Fruit fly (Drosophila melanogaster): ENCODE results near the gene CG5151.

CG5151 gene

DNA sequence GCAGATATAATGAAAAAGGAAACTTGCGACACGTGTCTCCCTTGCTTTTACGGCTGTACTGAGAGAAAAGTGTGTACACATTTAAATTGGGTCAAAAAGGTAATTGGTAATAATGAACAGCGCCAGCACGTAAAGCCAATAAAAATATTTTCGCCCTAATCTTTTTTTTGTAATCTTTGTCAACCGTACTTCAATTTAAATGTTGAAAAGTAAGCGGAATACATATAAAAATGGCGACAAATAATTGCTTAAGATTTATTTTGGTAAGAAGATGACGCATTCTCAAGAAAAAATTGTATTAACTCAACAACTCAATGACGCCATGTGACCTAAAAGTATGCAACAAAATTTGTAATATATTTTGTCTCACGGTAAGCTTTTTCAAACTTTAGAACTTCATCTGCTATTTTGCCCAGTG lies 16.7 kb downstream of the CG5151 start:
- no peak for TF ChIP-seq insv (optimal IDR thresholded peaks at IDR 0.05)
- no peak for TF ChIP-seq Myc (optimal IDR thresholded peaks at IDR 0.05)
- TF ChIP-seq Sin3A (optimal IDR thresholded peaks at IDR 0.05) = no peak
- TF ChIP-seq h (optimal IDR thresholded peaks at IDR 0.05) = no peak
- no peak for TF ChIP-seq psq (optimal IDR thresholded peaks at IDR 0.05)
- no peak for TF ChIP-seq ttk (optimal IDR thresholded peaks at IDR 0.05)

DNA sequence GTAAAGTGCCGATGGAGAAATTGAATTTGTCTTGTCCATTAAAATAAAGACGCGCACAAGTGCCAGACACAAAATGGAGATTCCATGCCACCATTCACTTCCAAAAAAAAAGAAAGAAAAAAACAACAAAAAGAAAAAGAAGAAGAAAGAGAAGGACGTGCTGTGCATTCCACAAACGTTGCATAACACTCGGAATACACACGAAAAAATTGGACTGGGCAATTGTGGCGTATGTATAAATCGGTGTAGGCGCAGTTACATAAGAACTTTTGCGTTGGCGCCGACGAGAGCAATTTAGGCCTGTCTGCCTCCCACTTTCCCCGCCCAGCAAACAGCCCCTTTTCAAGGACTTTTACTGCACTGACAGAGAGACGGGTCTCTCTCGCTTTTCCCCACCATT lies 17.2 kb downstream of the CG5151 start:
- TF ChIP-seq Sin3A (optimal IDR thresholded peaks at IDR 0.05) = no peak
- TF ChIP-seq h (optimal IDR thresholded peaks at IDR 0.05) = no peak
- TF ChIP-seq insv (optimal IDR thresholded peaks at IDR 0.05) = no peak
- no peak for TF ChIP-seq ttk (optimal IDR thresholded peaks at IDR 0.05)
- no peak for TF ChIP-seq Myc (optimal IDR thresholded peaks at IDR 0.05)
- no peak for TF ChIP-seq psq (optimal IDR thresholded peaks at IDR 0.05)

DNA sequence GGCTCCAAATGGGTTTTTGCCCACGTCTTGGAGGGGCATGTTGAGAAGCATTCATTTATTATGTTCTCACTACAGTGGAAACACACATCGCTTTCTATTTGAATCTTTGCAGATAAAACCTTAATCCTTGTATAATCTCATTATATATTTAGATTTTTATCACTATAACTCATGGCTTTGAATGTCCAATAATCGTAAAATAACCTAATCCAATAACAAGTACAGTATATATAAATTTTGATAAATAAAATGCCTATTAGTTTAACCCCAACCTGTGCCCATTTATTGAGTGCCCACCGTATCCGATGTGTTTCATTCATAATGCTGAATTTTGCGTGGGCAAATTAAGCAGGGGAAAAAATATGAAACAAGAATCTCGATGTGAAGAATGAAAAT lies 18.0 kb downstream of the CG5151 start:
- TF ChIP-seq psq (optimal IDR thresholded peaks at IDR 0.05) = no peak
- no peak for TF ChIP-seq ttk (optimal IDR thresholded peaks at IDR 0.05)
- TF ChIP-seq Sin3A (optimal IDR thresholded peaks at IDR 0.05) = no peak
- no peak for TF ChIP-seq h (optimal IDR thresholded peaks at IDR 0.05)

DNA sequence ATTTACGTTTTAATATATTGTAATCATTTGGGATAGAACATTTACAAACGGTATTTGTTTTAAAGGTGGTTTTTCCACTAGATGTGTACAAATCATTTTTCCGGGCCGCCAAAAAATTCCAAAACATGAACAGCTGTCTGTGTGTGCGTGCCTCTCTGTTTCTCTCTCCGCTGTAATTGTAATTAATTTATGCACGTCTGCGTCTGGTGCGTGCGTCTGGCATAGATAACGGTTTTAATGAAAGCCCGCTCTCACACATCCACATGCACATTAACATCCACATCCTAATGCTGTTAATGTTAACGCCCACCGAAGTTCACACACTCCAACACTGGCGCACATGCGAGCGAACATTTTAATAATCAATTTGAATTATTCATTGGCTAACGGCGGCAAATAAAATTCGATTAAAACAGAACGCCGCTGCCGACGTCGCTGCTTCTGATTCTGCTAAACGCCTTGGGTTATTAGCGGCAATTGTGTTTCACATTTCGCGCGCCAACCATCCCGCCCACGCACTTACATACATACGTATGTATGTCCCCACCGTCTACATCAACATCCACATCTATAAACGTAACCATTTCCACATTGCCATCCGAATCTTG lies 18.5 kb downstream of the CG5151 start:
- TF ChIP-seq ttk (optimal IDR thresholded peaks at IDR 0.05) = no peak
- no peak for TF ChIP-seq psq (optimal IDR thresholded peaks at IDR 0.05)
- TF ChIP-seq Sin3A (optimal IDR thresholded peaks at IDR 0.05) = no peak
- TF ChIP-seq h (optimal IDR thresholded peaks at IDR 0.05) = no peak
- TF ChIP-seq insv (optimal IDR thresholded peaks at IDR 0.05) = no peak
- TF ChIP-seq Myc (optimal IDR thresholded peaks at IDR 0.05) = no peak

DNA sequence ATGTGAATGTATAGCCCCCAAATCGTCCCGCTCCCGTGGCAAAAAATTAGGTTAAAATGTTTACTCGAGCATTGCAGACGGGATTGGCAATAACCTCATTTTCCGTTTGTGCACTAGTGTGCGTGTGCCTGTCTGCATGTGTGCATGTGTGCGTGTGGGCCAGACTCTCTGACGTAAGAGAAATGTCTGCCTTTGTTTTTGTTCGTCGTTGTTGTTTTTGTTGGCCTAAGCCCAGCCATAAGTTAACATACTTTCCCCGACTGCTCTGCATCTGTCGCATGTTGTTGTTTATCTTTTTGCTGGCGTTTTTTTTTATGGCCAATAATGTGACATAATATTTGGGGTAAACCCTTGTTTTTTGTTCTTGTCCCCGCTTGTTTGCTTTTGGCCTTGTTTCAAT lies 19.2 kb downstream of the CG5151 start:
- no peak for TF ChIP-seq psq (optimal IDR thresholded peaks at IDR 0.05)
- TF ChIP-seq Sin3A (optimal IDR thresholded peaks at IDR 0.05) = no peak
- no peak for TF ChIP-seq Myc (optimal IDR thresholded peaks at IDR 0.05)
- no peak for TF ChIP-seq insv (optimal IDR thresholded peaks at IDR 0.05)
- no peak for TF ChIP-seq ttk (optimal IDR thresholded peaks at IDR 0.05)
- no peak for TF ChIP-seq h (optimal IDR thresholded peaks at IDR 0.05)

DNA sequence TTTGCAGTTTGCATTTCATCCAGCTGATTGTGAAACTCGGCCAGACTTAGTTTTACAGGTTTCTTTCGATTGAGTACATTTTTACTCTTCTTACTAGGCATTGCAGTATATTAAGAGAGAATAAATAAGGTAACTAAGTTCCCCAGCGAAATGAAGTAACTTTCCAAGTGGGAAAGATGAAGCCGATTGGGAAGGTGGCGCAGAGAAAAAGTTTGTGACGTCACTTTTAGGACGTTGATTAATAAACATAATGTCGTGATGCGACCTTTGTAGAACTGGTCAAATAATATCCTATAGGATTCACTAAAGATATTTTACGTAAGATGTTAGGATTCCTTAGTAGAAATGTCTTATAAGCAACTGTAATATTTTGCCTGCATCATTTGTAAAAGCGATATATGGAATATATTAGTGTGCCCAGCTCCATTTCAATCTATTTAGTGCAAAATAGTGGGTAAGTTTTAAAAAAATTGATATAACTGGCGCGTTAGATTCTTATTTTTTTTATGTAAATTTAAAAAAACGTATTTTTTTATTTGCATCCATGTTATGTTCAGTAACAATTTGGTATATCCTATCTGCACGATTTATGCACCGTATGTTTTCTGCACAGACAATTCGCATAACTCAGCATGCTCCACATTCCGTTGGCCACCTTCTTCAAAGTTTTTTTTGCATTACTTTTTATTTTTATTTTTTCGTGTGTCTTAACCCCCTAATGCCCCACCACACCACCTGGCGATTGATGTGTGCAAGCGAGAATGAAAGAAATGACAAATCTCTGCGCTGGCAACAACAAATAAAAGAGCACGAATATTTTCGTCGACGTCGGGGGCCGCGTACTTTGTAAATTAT lies 20.6 kb downstream of the CG5151 start, which contains the start of gene CG32152:
Gene CG32152 (minus strand): TSS at position 352 of the 855 bp plus-strand sequence.
- TF ChIP-seq Myc (optimal IDR thresholded peaks at IDR 0.05) (no peak), h (optimal IDR thresholded peaks at IDR 0.05) (no peak), ttk (optimal IDR thresholded peaks at IDR 0.05) (no peak), Sin3A (optimal IDR thresholded peaks at IDR 0.05) (no peak), psq (optimal IDR thresholded peaks at IDR 0.05) (no peak), insv (optimal IDR thresholded peaks at IDR 0.05) (no peak)

DNA sequence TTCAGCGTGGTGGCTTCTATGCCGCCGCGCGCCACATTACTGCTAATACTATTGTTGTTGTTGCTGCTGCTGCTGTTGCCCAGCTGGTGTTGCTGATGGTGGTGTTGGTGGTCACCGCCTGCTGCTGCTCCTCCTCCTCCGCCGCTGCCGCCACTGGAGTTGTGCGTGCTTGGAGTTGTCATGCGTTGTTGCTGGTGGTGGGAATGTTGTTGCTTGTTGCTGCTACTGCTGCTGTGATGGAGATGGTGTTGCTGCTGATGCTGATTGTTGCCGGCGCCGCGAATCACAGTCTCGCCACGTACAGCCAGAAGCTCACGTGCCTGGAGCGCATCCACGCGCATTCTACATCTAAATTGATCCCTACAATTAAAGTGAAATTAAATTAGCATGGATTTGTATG lies 22.9 kb downstream of the CG5151 start:
- TF ChIP-seq ttk (optimal IDR thresholded peaks at IDR 0.05) (no peak), Myc (optimal IDR thresholded peaks at IDR 0.05) (no peak), h (optimal IDR thresholded peaks at IDR 0.05) (no peak), psq (optimal IDR thresholded peaks at IDR 0.05) (no peak), Sin3A (optimal IDR thresholded peaks at IDR 0.05) (no peak), insv (optimal IDR thresholded peaks at IDR 0.05) (no peak)

DNA sequence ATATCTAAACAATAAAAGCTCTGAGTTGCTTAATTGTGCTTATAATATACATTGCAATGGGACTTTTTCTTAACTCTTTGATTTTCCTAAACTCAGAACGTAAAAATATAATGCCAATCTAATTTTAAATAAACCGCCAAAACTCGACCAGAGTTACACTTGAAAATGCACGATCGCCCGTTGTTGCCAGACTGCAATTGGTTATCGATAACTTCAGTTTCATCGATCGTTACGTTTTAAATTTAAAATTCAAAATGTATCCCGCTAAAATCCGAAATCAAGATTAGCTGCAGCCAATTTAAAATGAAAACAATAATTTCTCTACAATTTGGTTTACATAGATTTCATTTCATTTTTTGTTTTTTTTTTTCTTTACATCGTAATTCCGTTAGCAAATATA lies 25.4 kb downstream of the CG5151 start:
- TF ChIP-seq h (optimal IDR thresholded peaks at IDR 0.05) (no peak), Sin3A (optimal IDR thresholded peaks at IDR 0.05) (no peak), ttk (optimal IDR thresholded peaks at IDR 0.05) (no peak), psq (optimal IDR thresholded peaks at IDR 0.05) (no peak), Myc (optimal IDR thresholded peaks at IDR 0.05) (no peak), insv (optimal IDR thresholded peaks at IDR 0.05) (no peak)

DNA sequence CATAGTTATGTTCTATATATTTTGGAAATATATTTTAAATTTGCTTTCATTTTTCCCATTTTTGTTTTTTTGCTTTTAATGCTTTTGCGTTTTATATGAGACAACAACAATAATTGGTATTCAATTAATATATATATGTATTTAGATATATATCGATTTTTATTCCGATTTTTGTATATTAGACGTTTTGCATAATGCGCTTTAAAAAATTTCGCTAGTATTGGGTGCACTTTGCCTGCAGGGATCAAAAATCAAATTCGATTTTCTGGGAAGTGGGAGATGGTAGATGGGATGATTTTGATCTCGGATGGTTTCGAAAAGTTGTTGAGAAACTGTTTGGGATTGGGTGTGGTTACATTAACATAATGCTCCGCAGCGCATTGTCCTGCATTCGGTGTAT lies 26.7 kb downstream of the CG5151 start, which contains the start of gene CG5157:
Gene CG5157 (minus strand): TSS at position 101 of the 400 bp plus-strand sequence.
- TF ChIP-seq Myc (optimal IDR thresholded peaks at IDR 0.05) (no peak), ttk (optimal IDR thresholded peaks at IDR 0.05) (no peak), psq (optimal IDR thresholded peaks at IDR 0.05) (no peak)

DNA sequence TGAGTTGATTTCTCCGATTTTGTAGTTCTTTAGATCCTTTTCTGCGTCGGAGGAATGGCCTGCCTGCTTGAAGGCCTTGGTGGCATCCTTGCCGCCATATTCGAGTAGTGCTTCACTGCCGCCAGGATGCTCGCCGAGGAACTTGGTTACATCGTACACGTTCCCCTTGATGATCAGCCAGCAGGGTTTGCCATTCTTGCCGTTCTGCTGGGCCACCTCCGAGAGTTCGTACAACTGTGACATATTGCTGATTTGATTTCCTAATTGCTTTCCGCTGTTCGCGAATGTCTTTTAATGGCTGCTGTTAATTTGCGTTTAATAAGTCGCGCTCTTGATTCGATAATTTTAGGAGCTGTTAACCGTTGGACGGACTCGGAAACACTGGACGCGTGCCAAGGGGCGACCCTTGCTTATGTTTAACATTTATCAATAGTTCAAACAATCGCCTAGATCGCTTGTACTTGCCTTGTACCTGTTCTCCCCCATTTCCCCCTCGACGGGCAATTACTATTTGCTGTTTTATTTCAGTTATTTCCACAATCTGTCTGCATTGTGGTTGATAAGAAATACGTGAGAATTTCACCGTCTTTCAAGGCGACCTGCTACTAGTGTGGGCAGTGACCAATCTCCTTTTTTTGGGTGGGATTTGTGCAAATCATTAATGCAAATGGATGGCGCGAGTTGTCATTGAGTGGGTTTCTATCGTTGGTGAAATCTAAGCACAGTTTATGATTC lies 27.5 kb downstream of the CG5151 start:
- no peak for TF ChIP-seq Myc (optimal IDR thresholded peaks at IDR 0.05)
- TF ChIP-seq psq (optimal IDR thresholded peaks at IDR 0.05) = no peak
- TF ChIP-seq Sin3A (optimal IDR thresholded peaks at IDR 0.05) = no peak
- TF ChIP-seq h (optimal IDR thresholded peaks at IDR 0.05) = no peak
- TF ChIP-seq ttk (optimal IDR thresholded peaks at IDR 0.05) = no peak
- no peak for TF ChIP-seq insv (optimal IDR thresholded peaks at IDR 0.05)

DNA sequence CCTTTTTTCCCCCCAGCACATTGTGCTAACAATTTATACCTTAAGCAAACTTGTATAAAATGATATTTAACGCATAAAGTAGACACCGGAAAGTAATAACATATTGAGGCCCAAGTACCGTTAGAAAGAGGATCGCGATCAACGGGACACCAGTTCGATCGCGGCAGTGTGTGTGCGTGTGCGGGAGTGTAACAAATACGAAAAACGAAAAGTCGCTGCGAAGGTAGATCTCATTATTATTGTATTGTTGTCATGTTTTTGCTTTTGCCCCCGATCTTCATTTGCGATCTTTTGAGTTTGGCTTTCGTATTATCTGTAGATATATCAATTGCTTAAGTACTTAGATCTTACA lies 32.5 kb downstream of the CG5151 start:
- no peak for TF ChIP-seq Sin3A (optimal IDR thresholded peaks at IDR 0.05)
- no peak for TF ChIP-seq psq (optimal IDR thresholded peaks at IDR 0.05)
- no peak for TF ChIP-seq ttk (optimal IDR thresholded peaks at IDR 0.05)
- TF ChIP-seq h (optimal IDR thresholded peaks at IDR 0.05) = no peak
- TF ChIP-seq Myc (optimal IDR thresholded peaks at IDR 0.05) = no peak

Data from Kc167 (cell line).